Worm (Caenorhabditis elegans): ENCODE measurements around the gene F59B2.15.
"Not testable (repeated sequence)": the region's sequence is repeated elsewhere in the genome, so short reads cannot be mapped to it uniquely, and the experiment has no call there.

- not testable (repeated sequence) for TF ChIP-seq mes-4 (tag; optimal IDR thresholded peaks at IDR 0.05); madf-8 (GFP tag; conservative IDR thresholded peaks at IDR 0.05); egl-44 (GFP tag; IDR thresholded peaks at IDR 0.05); F55B11.4 (tag; optimal IDR thresholded peaks at IDR 0.05; ENCODE audit: borderline replicate concordance, insufficient read depth); unc-62 (GFP tag; optimal IDR thresholded peaks at IDR 0.05); F10E7.11 (tag; optimal IDR thresholded peaks at IDR 0.05)
These were observed 3.5 kb upstream of the F59B2.15 start, which contains the start of gene rab-6.1 for ce11 chrIII:9005905-9006372.

Data from whole organism, young adult.